Fruit fly (Drosophila melanogaster) whole organism, prepupa: ENCODE data around the gene CG44476.

Source experiments
- CG11762 ChIP-seq: fragments of 200-800 bp; sonication (Bioruptor generic); optimal IDR thresholded peaks from 3 replicates; lab custom pipeline; 2016; ENCODE audit warnings: missing biosample characterization, missing genetic modification characterization; ENCODE audit not compliant: insufficient read depth
- CG3032 ChIP-seq: fragments of 200-800 bp; optimal IDR thresholded peaks from 2 replicates; lab custom pipeline; 2019; ENCODE audit warnings: missing biosample characterization, mild to moderate bottlenecking, missing genetic modification characterization, moderate library complexity
- CG6276 ChIP-seq: fragments of 200-800 bp; sonication (Bioruptor generic); optimal IDR thresholded peaks from 2 replicates; lab custom pipeline; 2017; ENCODE audit warnings: missing biosample characterization, mild to moderate bottlenecking, missing genetic modification characterization
- CG8319 ChIP-seq: fragments of 200-800 bp; sonication (Bioruptor generic); optimal IDR thresholded peaks from 3 replicates; lab custom pipeline; 2016; ENCODE audit warnings: missing biosample characterization, missing genetic modification characterization
- CG8632 ChIP-seq: fragments of 200-800 bp; sonication (Bioruptor generic); optimal IDR thresholded peaks from 3 replicates; lab custom pipeline; 2016; ENCODE audit warnings: missing biosample characterization, missing genetic modification characterization
- Eip93F ChIP-seq: fragments of 200-800 bp; sonication (Bioruptor generic); optimal IDR thresholded peaks from 2 replicates; lab custom pipeline; 2016; ENCODE audit warnings: missing biosample characterization, mild to moderate bottlenecking, missing genetic modification characterization
- Met ChIP-seq: fragments of 200-800 bp; sonication (Bioruptor generic); optimal IDR thresholded peaks from 3 replicates; lab custom pipeline; 2016; ENCODE audit warnings: missing biosample characterization, missing genetic modification characterization
- Smox ChIP-seq: fragments of 200-800 bp; sonication (Bioruptor generic); optimal IDR thresholded peaks from 3 replicates; lab custom pipeline; 2016; ENCODE audit warnings: missing biosample characterization, missing genetic modification characterization
- eg ChIP-seq: fragments of 200-800 bp; sonication (Bioruptor generic); IDR thresholded peaks from 3 replicates; pipeline ENCODE4 v1.3.6; 2022; ENCODE audit warnings: missing biosample characterization, missing genetic modification characterization
- fd59A ChIP-seq: fragments of 200-800 bp; sonication (Bioruptor generic); optimal IDR thresholded peaks from 2 replicates; lab custom pipeline; 2017; ENCODE audit warnings: missing biosample characterization, mild to moderate bottlenecking, missing genetic modification characterization, missing genetic modification reagents

DNA sequence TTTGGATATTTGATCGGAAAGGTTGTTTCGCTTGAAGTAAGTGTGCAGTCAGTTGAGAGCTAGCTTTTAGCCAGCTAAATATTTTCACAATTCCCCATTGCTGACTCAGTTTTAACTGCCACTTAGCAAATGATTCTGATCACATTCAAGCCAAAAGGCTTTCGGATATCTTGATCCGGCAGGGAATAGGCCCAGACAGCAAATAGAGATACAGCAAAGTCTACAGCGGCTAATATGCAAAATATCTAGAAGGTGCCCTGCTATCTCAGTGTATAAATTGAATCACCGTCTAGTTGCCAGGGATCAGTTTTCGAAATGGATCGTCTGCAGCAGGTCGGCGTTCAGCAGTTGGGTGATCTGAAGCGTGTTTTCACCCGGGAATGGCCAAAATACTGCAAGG lies 41.6 kb upstream of the CG44476 start, which contains the start of gene CG15155:
- TF ChIP-seq CG8319 = no peak
- TF ChIP-seq CG8632 = no peak
- no peak for TF ChIP-seq fd59A (GFP tag; lab: Kevin White, UChicago)
- TF ChIP-seq CG11762 (GFP tag; lab: Kevin White, UChicago) = no peak
- TF ChIP-seq Smox (GFP tag; lab: Kevin White, UChicago) = no peak
- TF ChIP-seq CG3032 (tag; lab: Kevin White, UChicago) = no peak
- TF ChIP-seq eg = no peak
- no peak for TF ChIP-seq Met (GFP tag; lab: Kevin White, UChicago)
- TF ChIP-seq Eip93F (GFP tag; lab: Kevin White, UChicago) = no peak
- no peak for TF ChIP-seq CG6276 (GFP tag; lab: Kevin White, UChicago)
